Fruit fly (Drosophila melanogaster): ENCODE data around the gene CG42828.

The CG42828 gene

dm6 chr3R:23402508-23402907 lies 29.0 kb downstream of the CG42828 start, which contains the start of gene Ir94d:
Gene Ir94d, plus strand, starts transcription at chr3R:23402808.
- TF ChIP-seq CG13204 (GFP tag; optimal IDR thresholded peaks at IDR 0.05): no peak

- no peak for TF ChIP-seq gl (tag; optimal IDR thresholded peaks at IDR 0.05)
- no peak for TF ChIP-seq Snoo (tag; optimal IDR thresholded peaks at IDR 0.05)
- TF ChIP-seq Pif1B (GFP tag; optimal IDR thresholded peaks at IDR 0.05): no peak
- TF ChIP-seq CG32121 (GFP tag; IDR thresholded peaks at IDR 0.05): no peak
- no peak for TF ChIP-seq D1 (tag; optimal IDR thresholded peaks at IDR 0.05)
- TF ChIP-seq CG8301 (tag; optimal IDR thresholded peaks at IDR 0.05): no peak
- TF ChIP-seq rn (GFP tag; IDR thresholded peaks at IDR 0.05): no peak
- TF ChIP-seq CG4496 (GFP tag; IDR thresholded peaks at IDR 0.05): no peak
- no peak for TF ChIP-seq EcR (GFP tag; optimal IDR thresholded peaks at IDR 0.05)
- no peak for TF ChIP-seq CG34367 (tag; optimal IDR thresholded peaks at IDR 0.05)
- TF ChIP-seq Ets98B (GFP tag; IDR thresholded peaks at IDR 0.05): no peak
- no peak for TF ChIP-seq CG14655 (GFP tag; optimal IDR thresholded peaks at IDR 0.05)
- no peak for TF ChIP-seq fd96Ca (GFP tag; IDR thresholded peaks at IDR 0.05)
- no peak for TF ChIP-seq CG8159 (tag; optimal IDR thresholded peaks at IDR 0.05)
- no peak for TF ChIP-seq CG10348 (GFP tag; IDR thresholded peaks at IDR 0.05)
- no peak for TF ChIP-seq CG12605 (GFP tag; IDR thresholded peaks at IDR 0.05)
- no peak for TF ChIP-seq CG15710 (tag; optimal IDR thresholded peaks at IDR 0.05)
Measured at dm6 chr3R:23403628-23404027, 30.1 kb downstream of the CG42828 start, which contains the start of gene CG17380. Gene CG17380, minus strand, starts transcription at chr3R:23403728.

- TF ChIP-seq rn (GFP tag; IDR thresholded peaks at IDR 0.05) (no peak), CG9948 (tag; optimal IDR thresholded peaks at IDR 0.05) (no peak), Pif1A (GFP tag; optimal IDR thresholded peaks at IDR 0.05) (no peak), CG34367 (tag; optimal IDR thresholded peaks at IDR 0.05) (no peak), CG8301 (tag; optimal IDR thresholded peaks at IDR 0.05) (no peak), D1 (tag; optimal IDR thresholded peaks at IDR 0.05) (no peak), CG14655 (GFP tag; optimal IDR thresholded peaks at IDR 0.05) (no peak)
Measured at dm6 chr3R:23405209-23405608, 31.7 kb downstream of the CG42828 start, which contains the start of gene Ir94e. Gene Ir94e, plus strand, starts transcription at chr3R:23405509.

dm6 chr3R:23407880-23408279 lies 34.4 kb downstream of the CG42828 start:
- TF ChIP-seq CG12605 (GFP tag; IDR thresholded peaks at IDR 0.05): no peak
- TF ChIP-seq CG17806 (tag; optimal IDR thresholded peaks at IDR 0.05): no peak
- TF ChIP-seq Pif1B (GFP tag; optimal IDR thresholded peaks at IDR 0.05): no peak
- no peak for TF ChIP-seq Pif1A (GFP tag; optimal IDR thresholded peaks at IDR 0.05)
- no peak for TF ChIP-seq CG8159 (tag; optimal IDR thresholded peaks at IDR 0.05)
- TF ChIP-seq gl (tag; optimal IDR thresholded peaks at IDR 0.05): no peak
- no peak for TF ChIP-seq CG13204 (GFP tag; optimal IDR thresholded peaks at IDR 0.05)
- TF ChIP-seq D1 (tag; optimal IDR thresholded peaks at IDR 0.05): no peak
- no peak for TF ChIP-seq Ets98B (GFP tag; IDR thresholded peaks at IDR 0.05)
- TF ChIP-seq CG14655 (GFP tag; optimal IDR thresholded peaks at IDR 0.05): peak; percentile 55
- no peak for TF ChIP-seq rn (GFP tag; IDR thresholded peaks at IDR 0.05)
- peak; percentile 31 for TF ChIP-seq CG8301 (tag; optimal IDR thresholded peaks at IDR 0.05)
- no peak for TF ChIP-seq CG32121 (GFP tag; IDR thresholded peaks at IDR 0.05)
- no peak for TF ChIP-seq CG34367 (tag; optimal IDR thresholded peaks at IDR 0.05)
- TF ChIP-seq CG4496 (GFP tag; IDR thresholded peaks at IDR 0.05): no peak
- no peak for TF ChIP-seq CG15710 (tag; optimal IDR thresholded peaks at IDR 0.05)
- TF ChIP-seq EcR (GFP tag; optimal IDR thresholded peaks at IDR 0.05): no peak
- peak; percentile 18 for TF ChIP-seq CG9948 (tag; optimal IDR thresholded peaks at IDR 0.05)

- TF ChIP-seq Ets98B (GFP tag; IDR thresholded peaks at IDR 0.05) (peak; percentile 75), Pif1A (GFP tag; optimal IDR thresholded peaks at IDR 0.05) (peak; percentile 52), fd96Ca (GFP tag; IDR thresholded peaks at IDR 0.05) (peak; percentile 72), CG32121 (GFP tag; IDR thresholded peaks at IDR 0.05) (peak; percentile 75), CG14655 (GFP tag; optimal IDR thresholded peaks at IDR 0.05) (peak; percentile 53), CG4496 (GFP tag; IDR thresholded peaks at IDR 0.05) (peak; percentile 65; the same call in 2 of the 3 replicates), CG8159 (tag; optimal IDR thresholded peaks at IDR 0.05) (no peak), CG8301 (tag; optimal IDR thresholded peaks at IDR 0.05) (peak; percentile 69), CG10348 (GFP tag; IDR thresholded peaks at IDR 0.05) (no peak)
Measured at dm6 chr3R:23416579-23416978, 43.1 kb downstream of the CG42828 start.

dm6 chr3R:23417650-23418049 lies 44.1 kb downstream of the CG42828 start:
- TF ChIP-seq CG17806 (tag; optimal IDR thresholded peaks at IDR 0.05) (no peak), EcR (GFP tag; optimal IDR thresholded peaks at IDR 0.05) (no peak), Pif1A (GFP tag; optimal IDR thresholded peaks at IDR 0.05) (no peak), gl (tag; optimal IDR thresholded peaks at IDR 0.05) (no peak), Snoo (tag; optimal IDR thresholded peaks at IDR 0.05) (no peak), CG14655 (GFP tag; optimal IDR thresholded peaks at IDR 0.05) (peak; percentile 30), CG8301 (tag; optimal IDR thresholded peaks at IDR 0.05) (peak; percentile 39), CG34367 (tag; optimal IDR thresholded peaks at IDR 0.05) (no peak), CG15710 (tag; optimal IDR thresholded peaks at IDR 0.05) (no peak), fd96Ca (GFP tag; IDR thresholded peaks at IDR 0.05) (peak; percentile 52; the same call in 1 of the 3 replicates), rn (GFP tag; IDR thresholded peaks at IDR 0.05) (no peak), CG8159 (tag; optimal IDR thresholded peaks at IDR 0.05) (no peak), CG9948 (tag; optimal IDR thresholded peaks at IDR 0.05) (no peak), CG10348 (GFP tag; IDR thresholded peaks at IDR 0.05) (no peak), Ets98B (GFP tag; IDR thresholded peaks at IDR 0.05) (peak; percentile 29), CG32121 (GFP tag; IDR thresholded peaks at IDR 0.05) (no peak), CG13204 (GFP tag; optimal IDR thresholded peaks at IDR 0.05) (no peak), CG12605 (GFP tag; IDR thresholded peaks at IDR 0.05) (no peak), CG4496 (GFP tag; IDR thresholded peaks at IDR 0.05) (0 out of 3 replicates have a peak, but pooled peaks have one; percentile 36), D1 (tag; optimal IDR thresholded peaks at IDR 0.05) (no peak), Pif1B (GFP tag; optimal IDR thresholded peaks at IDR 0.05) (no peak)
